Worm (Caenorhabditis elegans): ENCODE measurements around the gene col-103.
"Not testable (repeated sequence)": the region's sequence is repeated elsewhere in the genome, so short reads cannot be mapped to it uniquely, and the experiment has no call there.

col-103 gene

DNA sequence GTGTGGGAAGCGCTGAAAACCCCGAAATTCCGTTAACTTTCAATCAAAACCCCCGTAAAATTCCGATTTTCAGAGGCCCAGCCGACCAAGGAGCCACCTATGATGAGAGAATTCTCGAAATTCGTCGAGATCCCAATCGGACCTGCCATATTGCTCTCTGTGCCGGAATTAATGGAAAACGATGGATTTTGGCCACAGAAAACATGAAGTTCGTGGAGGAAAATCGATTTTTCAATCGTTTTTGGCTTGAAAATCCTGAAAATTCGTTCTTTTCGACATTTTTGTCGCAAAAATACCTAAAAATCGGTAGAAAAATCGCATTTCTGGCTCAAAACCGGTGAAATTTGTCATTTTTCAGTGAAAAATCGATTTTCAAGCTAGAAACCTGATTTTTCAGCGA is 10.1 kb upstream of the col-103 start:
- TF ChIP-seq C34B4.2 (tag; optimal IDR thresholded peaks at IDR 0.05) (no peak), ceh-90 (tag; optimal IDR thresholded peaks at IDR 0.05) (no peak), sup-37 (GFP tag; optimal IDR thresholded peaks at IDR 0.05) (no peak), efl-1 (optimal IDR thresholded peaks at IDR 0.05) (no peak), efl-1 (GFP tag; optimal IDR thresholded peaks at IDR 0.05 in 1 of 2) (peak in 1 of 2 experiments; percentile 90)

DNA sequence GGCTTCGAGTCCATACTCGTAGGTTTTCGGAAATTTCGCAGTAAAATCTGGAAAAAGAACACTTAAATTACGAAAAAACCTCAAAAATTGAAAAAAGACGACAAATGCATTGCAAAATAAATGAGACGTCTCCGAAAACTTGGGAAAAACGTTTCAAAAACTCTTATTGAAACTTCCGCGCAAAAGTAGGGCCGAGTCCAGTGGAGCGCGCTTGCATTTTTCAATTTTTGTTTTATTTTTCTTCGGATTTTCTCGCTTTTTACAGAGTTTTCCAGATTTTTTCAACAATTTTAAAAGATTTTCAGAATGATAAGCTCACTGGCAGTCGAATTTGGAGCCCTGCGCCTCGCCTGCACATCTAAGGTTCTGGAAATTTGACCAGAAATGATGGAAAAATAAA is 9.5 kb upstream of the col-103 start, which contains the start of gene mrpl-2:
Gene mrpl-2, plus strand, starts transcription at position 307 of the 400 bp plus-strand sequence.
- TF ChIP-seq nhr-84 (tag; optimal IDR thresholded peaks at IDR 0.05) = no peak
- TF ChIP-seq hlh-4 (tag; optimal IDR thresholded peaks at IDR 0.05) = no peak
- no peak for TF ChIP-seq ces-1 (GFP tag; optimal IDR thresholded peaks at IDR 0.05)
- TF ChIP-seq nhr-11 (tag; optimal IDR thresholded peaks at IDR 0.05) = no peak
- TF ChIP-seq grh-1 (GFP tag; IDR thresholded peaks at IDR 0.05) = no peak
- TF ChIP-seq fkh-8 (tag; optimal IDR thresholded peaks at IDR 0.05) = no peak
- TF ChIP-seq isw-1 (GFP tag; IDR thresholded peaks at IDR 0.05) = no peak
- peak; percentile 82 to 90 (median 86) for TF ChIP-seq dpl-1 (GFP tag; optimal IDR thresholded peaks at IDR 0.05)
- TF ChIP-seq lsy-2 (tag; optimal IDR thresholded peaks at IDR 0.05) = peak in 1 of 2 experiments; percentile 60
- TF ChIP-seq aha-1 (tag; optimal IDR thresholded peaks at IDR 0.05) = no peak
- no peak for TF ChIP-seq nhr-85 (tag)
- no peak for TF ChIP-seq C34B4.2 (tag; optimal IDR thresholded peaks at IDR 0.05)
- no peak for TF ChIP-seq vab-15 (tag; optimal IDR thresholded peaks at IDR 0.05)
- no peak for TF ChIP-seq ceh-88 (GFP tag; IDR thresholded peaks at IDR 0.05)
- TF ChIP-seq pag-3 (tag; optimal IDR thresholded peaks at IDR 0.05; ENCODE audit: borderline replicate concordance, insufficient read depth) = no peak
- TF ChIP-seq sptf-1 (tag; optimal IDR thresholded peaks at IDR 0.05) = no peak
- no peak for TF ChIP-seq egl-27 (tag; optimal IDR thresholded peaks at IDR 0.05)
- no peak for TF ChIP-seq elt-2 (tag; optimal IDR thresholded peaks at IDR 0.05)
- peak in 1 of 3 experiments; percentile 15 for TF ChIP-seq ceh-82 (tag; optimal IDR thresholded peaks at IDR 0.05)
- no peak for TF ChIP-seq mef-2 (tag; optimal IDR thresholded peaks at IDR 0.05)
- TF ChIP-seq lin-35 (GFP tag; optimal IDR thresholded peaks at IDR 0.05) = peak; percentile 80 to 92
- TF ChIP-seq C16A3.4 (tag; optimal IDR thresholded peaks at IDR 0.05) = no peak
- no peak for TF ChIP-seq lin-15B (tag; optimal IDR thresholded peaks at IDR 0.05)
- no peak for TF ChIP-seq nhr-12 (tag; optimal IDR thresholded peaks at IDR 0.05)
- peak; percentile 40 for TF ChIP-seq skn-1 (tag; optimal IDR thresholded peaks at IDR 0.05)
- peak; percentile 4 for TF ChIP-seq dsc-1 (tag; optimal IDR thresholded peaks at IDR 0.05)
- TF ChIP-seq tbx-2 (tag; optimal IDR thresholded peaks at IDR 0.05) = no peak
- TF ChIP-seq sup-37 (GFP tag; optimal IDR thresholded peaks at IDR 0.05) = no peak
- peak; percentile 57 to 87 for TF ChIP-seq efl-1 (optimal IDR thresholded peaks at IDR 0.05)
- peak; percentile 91 to 99 for TF ChIP-seq efl-1 (GFP tag; optimal IDR thresholded peaks at IDR 0.05 in 1 of 2)
- no peak for TF ChIP-seq ztf-4 (tag; optimal IDR thresholded peaks at IDR 0.05)
- TF ChIP-seq sox-4 (tag; optimal IDR thresholded peaks at IDR 0.05) = no peak
- no peak for TF ChIP-seq pax-3 (tag; optimal IDR thresholded peaks at IDR 0.05)

DNA sequence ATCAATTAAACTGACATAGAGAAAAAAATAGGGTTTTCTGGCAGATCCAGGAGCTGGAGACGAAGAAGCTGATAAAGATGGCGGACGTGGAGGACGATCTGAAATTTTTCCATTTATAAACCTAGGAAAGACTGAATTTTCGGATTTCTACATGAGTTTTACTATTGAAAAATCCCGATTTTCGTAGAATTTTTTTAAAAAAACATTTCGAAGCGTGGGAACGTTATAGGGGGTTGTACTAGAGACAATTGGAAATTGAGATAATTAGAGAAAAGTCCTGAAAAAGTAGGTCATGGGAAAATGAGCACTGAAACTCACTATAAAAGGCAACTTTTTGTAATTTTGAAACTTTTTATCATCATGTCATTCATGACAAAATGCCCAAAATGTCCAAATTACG is 7.6 kb upstream of the col-103 start, which contains the start of gene F56B3.9:
Gene F56B3.9, plus strand, starts transcription at position 301 of the 400 bp plus-strand sequence.
- not testable (repeated sequence) for TF ChIP-seq hlh-4, C04F5.9, nhr-71 (tag; optimal IDR thresholded peaks at IDR 0.05)

DNA sequence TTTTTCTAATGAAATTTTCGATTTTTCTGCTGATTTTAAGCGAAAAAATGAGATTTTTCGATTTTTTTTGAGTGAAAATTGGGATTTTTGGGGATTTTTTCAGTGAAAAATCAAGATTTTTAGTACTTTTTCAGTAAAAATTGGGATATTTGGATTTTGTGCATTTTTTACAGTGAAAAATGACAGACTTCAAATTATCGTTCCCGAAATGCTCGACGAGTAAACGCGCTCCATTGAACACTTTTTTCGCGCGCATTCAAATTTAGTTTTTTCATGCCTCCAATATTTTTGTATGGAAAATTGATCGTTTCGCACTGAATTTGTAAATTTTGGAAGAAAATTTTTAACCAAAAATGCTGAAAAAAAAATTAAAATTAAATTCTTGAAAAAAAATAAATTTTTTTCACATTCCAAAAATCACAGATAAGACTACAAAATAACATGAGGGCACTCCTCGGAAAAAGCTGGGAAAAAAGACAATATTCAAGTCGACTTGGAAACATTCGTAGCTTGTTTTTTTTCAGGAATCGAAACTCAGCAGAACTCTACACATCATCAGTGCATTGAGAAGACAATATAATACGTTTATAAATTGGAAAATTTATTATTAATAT is 6.6 kb upstream of the col-103 start:
- TF ChIP-seq lin-35 (GFP tag; optimal IDR thresholded peaks at IDR 0.05) = peak; percentile 32 to 44
- TF ChIP-seq efl-1 (optimal IDR thresholded peaks at IDR 0.05) = peak in 1 of 2 experiments; percentile 57
- peak; percentile 67 to 95 for TF ChIP-seq efl-1 (GFP tag; optimal IDR thresholded peaks at IDR 0.05 in 1 of 2)
- TF ChIP-seq nhr-85 (tag) = peak; percentile 17
- peak; percentile 27 to 59 (median 54) for TF ChIP-seq dpl-1 (GFP tag; optimal IDR thresholded peaks at IDR 0.05)
- TF ChIP-seq isw-1 (GFP tag; IDR thresholded peaks at IDR 0.05) = peak; percentile 15; the same call in 1 of the 2 replicates

Data from whole organism, L1 larva.